Fruit fly (Drosophila melanogaster) whole organism, adult: ENCODE data around the gene topi.

ENCODE experiments used
- CG14711 ChIP-seq: fragments of 200-800 bp; sonication (Bioruptor generic); optimal IDR thresholded peaks from 2 replicates; lab custom pipeline; 2018; ENCODE audit warnings: missing biosample characterization, mild to moderate bottlenecking, missing genetic modification characterization, moderate library complexity
- cic ChIP-seq: fragments of 200-800 bp; sonication (Bioruptor generic); optimal IDR thresholded peaks from 2 replicates; lab custom pipeline; 2017; ENCODE audit warnings: missing biosample characterization, mild to moderate bottlenecking, missing genetic modification characterization, moderate library complexity
- toe ChIP-seq: fragments of 200-800 bp; sonication (Bioruptor generic); optimal IDR thresholded peaks from 2 replicates; lab custom pipeline; 2016; ENCODE audit warnings: missing biosample characterization, missing genetic modification characterization

dm6 chr3R:9747900-9748663 lies 26.8 kb upstream of the topi start:
- TF ChIP-seq cic (GFP tag; lab: Kevin White, UChicago) (no peak), toe (no peak), CG14711 (tag; lab: Kevin White, UChicago) (no peak)
